Worm (Caenorhabditis elegans) whole organism, midembryonic: ENCODE data around the gene aldo-1.

ENCODE experiments used
- T22C8.4 ChIP-seq: fragments of 200-800 bp; sonication (Bioruptor generic); IDR thresholded peaks from 2 replicates; pipeline ENCODE4 v1.3.6; 2022; ENCODE audit warnings: missing genetic modification characterization, missing compliant biosample characterization
- ref-1 ChIP-seq: fragments of 200-800 bp; sonication (Bioruptor generic); conservative IDR thresholded peaks from 2 replicates; pipeline ENCODE4 v1.3.6; 2022; ENCODE audit warnings: missing genetic modification reagents, missing genetic modification characterization, missing compliant biosample characterization
- ztf-23 ChIP-seq: fragments of 200-800 bp; sonication (Bioruptor generic); IDR thresholded peaks from 2 replicates; pipeline ENCODE4 v1.3.6; 2022; ENCODE audit warnings: missing genetic modification reagents, missing genetic modification characterization, missing compliant biosample characterization

ce11 chrIII:13528513-13529249 lies 36.1 kb downstream of the aldo-1 start:
- TF ChIP-seq ztf-23 (no peak), T22C8.4 (GFP tag; lab: Robert Waterston, UW) (no peak), ref-1 (GFP tag; lab: Robert Waterston, UW) (no peak)
